Fruit fly (Drosophila melanogaster): ENCODE data around the gene CG6511.

- TF ChIP-seq GATAd (GFP tag; optimal IDR thresholded peaks at IDR 0.05), result no peak
- no peak for TF ChIP-seq Mio (GFP tag; optimal IDR thresholded peaks at IDR 0.05)
- TF ChIP-seq Myc (optimal IDR thresholded peaks at IDR 0.05), result no peak
Measured at dm6 chr3L:8703707-8704236, 17.4 kb upstream of the CG6511 start.
